Fruit fly (Drosophila melanogaster): ENCODE results near the gene CG5103.

CG5103 gene

DNA sequence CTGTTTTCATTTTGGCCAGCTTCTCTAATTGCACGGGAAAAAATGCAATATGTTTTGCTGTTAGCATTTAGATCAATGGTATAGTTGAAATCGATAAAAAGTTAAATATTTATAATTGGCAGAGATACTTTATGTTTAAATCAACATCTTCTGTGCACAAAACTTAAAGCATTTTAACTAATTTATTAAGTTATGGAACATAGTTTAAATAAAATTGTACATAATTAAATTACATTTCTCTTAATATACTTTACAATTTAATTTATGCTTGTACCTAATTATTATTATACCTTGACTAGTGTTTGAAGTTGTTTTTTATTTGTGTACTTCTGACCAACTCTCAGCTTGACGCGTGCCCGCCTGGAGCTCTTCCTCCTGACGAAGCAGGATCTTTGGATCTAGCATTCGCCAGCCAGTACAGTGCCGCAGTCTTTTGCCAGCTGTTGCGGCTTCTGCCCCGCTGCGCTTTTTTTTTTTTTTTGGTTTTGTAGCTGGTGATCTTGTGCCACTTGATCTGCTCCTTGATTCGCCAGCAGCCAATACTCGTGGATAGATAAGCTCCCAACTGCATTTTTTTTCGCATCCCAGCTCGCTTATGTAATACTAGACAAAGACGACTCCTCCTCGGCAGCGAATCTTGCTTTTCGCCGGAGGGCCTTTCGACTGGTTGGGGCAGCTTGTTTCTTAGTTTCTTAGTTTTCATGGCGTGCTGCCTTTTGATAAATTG lies 48.9 kb downstream of the CG5103 start:
- TF ChIP-seq CG33017 (tag; optimal IDR thresholded peaks at IDR 0.05) (no peak), CG14711 (tag; optimal IDR thresholded peaks at IDR 0.05) (no peak), CG11617 (GFP tag; optimal IDR thresholded peaks at IDR 0.05) (no peak)

DNA sequence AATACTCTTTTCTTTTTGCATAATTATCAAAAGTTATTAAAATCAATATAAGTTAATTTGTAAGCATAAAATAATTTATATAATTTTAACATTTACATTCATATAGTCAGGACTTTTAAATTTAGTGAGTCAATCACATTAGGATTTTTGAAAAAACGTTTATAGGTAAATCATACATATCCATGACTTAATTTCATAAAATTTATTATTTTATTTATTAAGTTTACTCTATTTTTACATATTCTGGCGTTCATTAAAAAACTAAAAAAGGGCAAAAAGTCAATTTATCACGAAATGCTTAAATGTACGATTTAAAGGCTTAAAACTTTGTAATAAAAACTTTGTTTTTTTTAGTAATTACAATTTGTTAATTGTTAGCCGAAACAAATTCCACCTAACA lies 49.9 kb downstream of the CG5103 start:
- TF ChIP-seq cic (GFP tag; optimal IDR thresholded peaks at IDR 0.05) (no peak), CG1620 (GFP tag; optimal IDR thresholded peaks at IDR 0.05) (no peak), CG7045 (GFP tag; optimal IDR thresholded peaks at IDR 0.05) (no peak), CG5204 (GFP tag; optimal IDR thresholded peaks at IDR 0.05) (no peak), toe (GFP tag; optimal IDR thresholded peaks at IDR 0.05) (no peak)

DNA sequence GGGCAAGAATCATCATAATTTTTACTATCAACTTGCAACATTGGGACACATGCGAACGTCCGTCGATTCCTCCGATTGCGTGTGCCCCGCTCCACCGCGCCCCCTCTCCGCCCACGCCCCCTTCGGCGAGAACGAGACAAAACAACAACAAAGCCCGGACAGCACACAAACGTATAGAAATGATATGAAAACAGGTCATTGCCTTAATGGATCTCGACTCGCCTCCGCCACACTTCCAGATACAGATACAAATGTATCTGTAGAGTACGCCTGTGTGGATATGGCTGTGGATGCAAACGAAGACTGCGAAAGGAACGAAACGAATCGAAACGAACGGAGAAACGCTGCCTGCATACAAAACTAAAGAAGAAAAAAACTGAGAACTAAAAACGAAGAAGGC lies 50.4 kb downstream of the CG5103 start:
- TF ChIP-seq CG11617 (GFP tag; optimal IDR thresholded peaks at IDR 0.05) (no peak), CG14711 (tag; optimal IDR thresholded peaks at IDR 0.05) (no peak), cnc (optimal IDR thresholded peaks at IDR 0.05) (no peak), Clk (GFP tag; optimal IDR thresholded peaks at IDR 0.05) (no peak), tj (GFP tag; optimal IDR thresholded peaks at IDR 0.05) (no peak), CG1620 (GFP tag; optimal IDR thresholded peaks at IDR 0.05) (no peak)

DNA sequence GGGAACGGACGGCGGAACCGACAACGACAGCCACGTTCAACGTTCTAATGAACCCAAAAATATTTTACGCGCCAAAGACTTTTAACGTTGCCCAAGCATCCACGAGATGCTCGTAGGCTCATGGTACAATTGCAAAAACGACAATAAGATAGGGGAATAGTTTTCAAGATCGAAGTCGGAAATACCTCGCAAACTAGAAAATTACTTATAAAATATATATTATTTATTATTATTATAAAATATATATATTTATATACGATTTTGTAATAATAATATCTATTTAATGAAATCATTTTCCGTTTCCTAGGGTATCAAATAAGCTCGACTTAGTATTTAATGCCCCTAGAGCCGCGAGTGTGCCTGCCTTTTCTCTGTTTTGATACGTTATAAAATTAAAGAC lies 50.9 kb downstream of the CG5103 start:
- TF ChIP-seq Crg-1 (GFP tag; optimal IDR thresholded peaks at IDR 0.05): no peak
- no peak for TF ChIP-seq Clk (GFP tag; optimal IDR thresholded peaks at IDR 0.05)
- no peak for TF ChIP-seq toe (GFP tag; optimal IDR thresholded peaks at IDR 0.05)
- TF ChIP-seq kay (GFP tag; ENCODE audit: borderline replicate concordance): no peak
- TF ChIP-seq CG7045 (GFP tag; optimal IDR thresholded peaks at IDR 0.05): no peak
- no peak for TF ChIP-seq CG1620 (GFP tag; optimal IDR thresholded peaks at IDR 0.05)

All from whole organism, adult.